Fruit fly (Drosophila melanogaster) whole organism, prepupa: ENCODE results near the gene CG34327.
A peak's percentile ranks its signal among the peaks of the same experiment; 100 is the strongest.

Experiments
- Blimp-1 ChIP-seq: fragments of 200-800 bp; sonication (Bioruptor generic); optimal IDR thresholded peaks from 3 replicates; lab custom pipeline; 2017; ENCODE audit warnings: missing biosample characterization, missing genetic modification characterization, mild to moderate bottlenecking, moderate library complexity, missing genetic modification reagents
- CG11294 ChIP-seq: fragments of 200-800 bp; sonication (Bioruptor generic); IDR thresholded peaks from 2 replicates; pipeline ENCODE4 v1.3.6; 2022; ENCODE audit warnings: missing biosample characterization, missing genetic modification characterization
- CG11762 ChIP-seq: fragments of 200-800 bp; sonication (Bioruptor generic); optimal IDR thresholded peaks from 3 replicates; lab custom pipeline; 2016; ENCODE audit warnings: missing biosample characterization, missing genetic modification characterization; ENCODE audit not compliant: insufficient read depth
- CG15336 ChIP-seq: fragments of 200-800 bp; sonication (Bioruptor generic); IDR thresholded peaks from 2 replicates; pipeline ENCODE4 v1.3.6; 2022; ENCODE audit warnings: missing biosample characterization, missing genetic modification characterization
- CG1621 ChIP-seq: fragments of 200-800 bp; sonication (Bioruptor generic); optimal IDR thresholded peaks from 3 replicates; lab custom pipeline; 2018; ENCODE audit warnings: missing biosample characterization, mild to moderate bottlenecking, missing genetic modification characterization
- CG16779 ChIP-seq: fragments of 200-800 bp; sonication (Bioruptor generic); optimal IDR thresholded peaks from 3 replicates; lab custom pipeline; 2017; ENCODE audit warnings: missing biosample characterization, mild to moderate bottlenecking, missing genetic modification characterization
- CG3032 ChIP-seq: fragments of 200-800 bp; optimal IDR thresholded peaks from 2 replicates; lab custom pipeline; 2019; ENCODE audit warnings: missing biosample characterization, mild to moderate bottlenecking, missing genetic modification characterization, moderate library complexity
- CG31627 ChIP-seq: fragments of 200-800 bp; sonication (Bioruptor generic); optimal IDR thresholded peaks from 3 replicates; lab custom pipeline; 2016; ENCODE audit warnings: missing biosample characterization, missing genetic modification characterization
- CG32006 ChIP-seq: fragments of 200-800 bp; sonication (Bioruptor generic); optimal IDR thresholded peaks from 3 replicates; lab custom pipeline; 2017; ENCODE audit warnings: missing biosample characterization, mild to moderate bottlenecking, missing genetic modification characterization
- CG34406 ChIP-seq: fragments of 200-800 bp; sonication (Bioruptor generic); optimal IDR thresholded peaks from 3 replicates; lab custom pipeline; 2016; ENCODE audit warnings: missing biosample characterization, missing genetic modification characterization
- CG3919 ChIP-seq: fragments of 200-800 bp; sonication (Bioruptor generic); optimal IDR thresholded peaks from 3 replicates; lab custom pipeline; 2016; ENCODE audit warnings: missing biosample characterization, missing genetic modification characterization
- CG4318 ChIP-seq: fragments of 200-800 bp; sonication (Bioruptor generic); optimal IDR thresholded peaks from 3 replicates; lab custom pipeline; 2017; ENCODE audit warnings: missing biosample characterization, mild to moderate bottlenecking, missing genetic modification characterization
- CG6163 ChIP-seq: fragments of 200-800 bp; sonication (Bioruptor generic); IDR thresholded peaks from 3 replicates; pipeline ENCODE4 v1.3.6; 2022; ENCODE audit warnings: missing biosample characterization, missing genetic modification characterization
- CG6808 ChIP-seq: fragments of 200-800 bp; sonication (Bioruptor generic); optimal IDR thresholded peaks from 3 replicates; lab custom pipeline; 2017; ENCODE audit warnings: missing biosample characterization, missing genetic modification characterization, mild to moderate bottlenecking, moderate library complexity, missing genetic modification reagents
- CG6854 ChIP-seq: fragments of 200-800 bp; sonication (Bioruptor generic); optimal IDR thresholded peaks from 2 replicates; lab custom pipeline; 2017; ENCODE audit warnings: missing biosample characterization, mild to moderate bottlenecking, missing genetic modification characterization
- CG7368 ChIP-seq: fragments of 200-800 bp; sonication (Bioruptor generic); optimal IDR thresholded peaks from 3 replicates; lab custom pipeline; 2016; ENCODE audit warnings: missing biosample characterization, missing genetic modification characterization
- CG8119 ChIP-seq: fragments of 200-800 bp; sonication (Bioruptor generic); IDR thresholded peaks from 3 replicates; pipeline ENCODE4 v1.3.6; 2022; ENCODE audit warnings: missing biosample characterization, missing genetic modification characterization
- CG8632 ChIP-seq: fragments of 200-800 bp; sonication (Bioruptor generic); optimal IDR thresholded peaks from 3 replicates; lab custom pipeline; 2016; ENCODE audit warnings: missing biosample characterization, missing genetic modification characterization
- Eip75B ChIP-seq: fragments of 200-800 bp; sonication (Bioruptor generic); optimal IDR thresholded peaks from 3 replicates; lab custom pipeline; 2016; ENCODE audit warnings: missing biosample characterization, missing genetic modification characterization
- Eip93F ChIP-seq: fragments of 200-800 bp; sonication (Bioruptor generic); optimal IDR thresholded peaks from 2 replicates; lab custom pipeline; 2016; ENCODE audit warnings: missing biosample characterization, mild to moderate bottlenecking, missing genetic modification characterization
- Ets21C ChIP-seq: fragments of 200-800 bp; sonication (Bioruptor generic); optimal IDR thresholded peaks from 3 replicates; lab custom pipeline; 2016; ENCODE audit warnings: missing biosample characterization, missing genetic modification characterization
- Ets96B ChIP-seq: fragments of 200-800 bp; optimal IDR thresholded peaks from 2 replicates; lab custom pipeline; 2019; ENCODE audit warnings: missing biosample characterization, mild to moderate bottlenecking, missing genetic modification characterization, moderate library complexity
- Gug ChIP-seq: fragments of 200-800 bp; sonication (Bioruptor generic); IDR thresholded peaks from 2 replicates; pipeline ENCODE4 v1.3.6; 2022; ENCODE audit warnings: missing biosample characterization, missing genetic modification characterization
- Hr38 ChIP-seq: sonication (Bioruptor generic); optimal IDR thresholded peaks from 2 replicates; lab custom pipeline; 2016; ENCODE audit warnings: missing biosample characterization, missing genetic modification characterization
- Hr39 ChIP-seq: fragments of 200-800 bp; sonication (Bioruptor generic); optimal IDR thresholded peaks from 2 replicates; lab custom pipeline; 2016; ENCODE audit warnings: missing biosample characterization, missing genetic modification characterization
- Hr4 ChIP-seq: fragments of 200-800 bp; sonication (Bioruptor generic); optimal IDR thresholded peaks from 3 replicates; lab custom pipeline; 2016; ENCODE audit warnings: missing biosample characterization, missing genetic modification characterization
- Lpt ChIP-seq: fragments of 200-800 bp; sonication (Bioruptor generic); optimal IDR thresholded peaks from 3 replicates; lab custom pipeline; 2016; ENCODE audit warnings: missing biosample characterization, missing genetic modification characterization
- Met ChIP-seq: fragments of 200-800 bp; sonication (Bioruptor generic); optimal IDR thresholded peaks from 3 replicates; lab custom pipeline; 2016; ENCODE audit warnings: missing biosample characterization, missing genetic modification characterization
- OdsH ChIP-seq: fragments of 200-800 bp; sonication (Bioruptor generic); optimal IDR thresholded peaks from 3 replicates; lab custom pipeline; 2016; ENCODE audit warnings: missing biosample characterization, missing genetic modification characterization
- Sox102F ChIP-seq: fragments of 200-800 bp; sonication (Bioruptor generic); optimal IDR thresholded peaks from 2 replicates; lab custom pipeline; 2016; ENCODE audit warnings: missing biosample characterization, mild to moderate bottlenecking, missing genetic modification characterization
- Sox14 ChIP-seq: fragments of 200-800 bp; sonication (Bioruptor generic); optimal IDR thresholded peaks from 3 replicates; lab custom pipeline; 2016; ENCODE audit warnings: missing biosample characterization, missing genetic modification characterization
- Sox15 ChIP-seq: fragments of 200-800 bp; sonication (Bioruptor generic); optimal IDR thresholded peaks from 3 replicates; lab custom pipeline; 2016; ENCODE audit warnings: missing biosample characterization, missing genetic modification characterization
- achi ChIP-seq: fragments of 200-800 bp; sonication (Bioruptor generic); optimal IDR thresholded peaks from 3 replicates; lab custom pipeline; 2016; ENCODE audit warnings: missing biosample characterization, missing genetic modification characterization
- acj6 ChIP-seq: fragments of 200-800 bp; sonication (Bioruptor generic); optimal IDR thresholded peaks from 3 replicates; lab custom pipeline; 2016; ENCODE audit warnings: missing biosample characterization, missing genetic modification characterization
- cyc ChIP-seq: fragments of 200-800 bp; sonication (Bioruptor generic); optimal IDR thresholded peaks from 3 replicates; lab custom pipeline; 2016; ENCODE audit warnings: missing biosample characterization, missing genetic modification characterization
- dac ChIP-seq: fragments of 200-800 bp; sonication (Bioruptor generic); optimal IDR thresholded peaks from 2 replicates; lab custom pipeline; 2017; ENCODE audit warnings: missing biosample characterization, mild to moderate bottlenecking, missing genetic modification characterization
- eg ChIP-seq: fragments of 200-800 bp; sonication (Bioruptor generic); IDR thresholded peaks from 3 replicates; pipeline ENCODE4 v1.3.6; 2022; ENCODE audit warnings: missing biosample characterization, missing genetic modification characterization
- esn ChIP-seq: fragments of 200-800 bp; sonication (Bioruptor generic); optimal IDR thresholded peaks from 2 replicates; lab custom pipeline; 2016; ENCODE audit warnings: missing biosample characterization, mild to moderate bottlenecking, missing genetic modification characterization, moderate library complexity
- fd59A ChIP-seq: fragments of 200-800 bp; sonication (Bioruptor generic); optimal IDR thresholded peaks from 2 replicates; lab custom pipeline; 2017; ENCODE audit warnings: missing biosample characterization, mild to moderate bottlenecking, missing genetic modification characterization, missing genetic modification reagents
- fd85E ChIP-seq: fragments of 200-800 bp; sonication (Bioruptor generic); optimal IDR thresholded peaks from 3 replicates; lab custom pipeline; 2016; ENCODE audit warnings: missing biosample characterization, missing genetic modification characterization
- fkh ChIP-seq: fragments of 200-800 bp; sonication (Bioruptor generic); optimal IDR thresholded peaks from 3 replicates; lab custom pipeline; 2017; ENCODE audit warnings: missing biosample characterization, mild to moderate bottlenecking, missing genetic modification characterization, moderate library complexity
- lz ChIP-seq: fragments of 200-800 bp; sonication (Bioruptor generic); optimal IDR thresholded peaks from 3 replicates; lab custom pipeline; 2016; ENCODE audit warnings: missing biosample characterization, missing genetic modification characterization
- net ChIP-seq: fragments of 200-800 bp; sonication (Bioruptor generic); optimal IDR thresholded peaks from 3 replicates; lab custom pipeline; 2016; ENCODE audit warnings: missing biosample characterization, missing genetic modification characterization
- spab ChIP-seq: fragments of 200-800 bp; sonication (Bioruptor generic); optimal IDR thresholded peaks from 2 replicates; lab custom pipeline; 2017; ENCODE audit warnings: missing biosample characterization, mild to moderate bottlenecking, missing genetic modification characterization, missing genetic modification reagents
- ss ChIP-seq, 2 experiments: fragments of 200-800 bp; sonication (Bioruptor generic); optimal IDR thresholded peaks; 2 replicates in 1 of 2; 3 replicates in 1 of 2; lab custom pipeline; 2017 to 2018; ENCODE audit warnings: mild to moderate bottlenecking in 2 of 2, missing biosample characterization in 2 of 2, missing genetic modification characterization in 2 of 2, moderate library complexity in 1 of 2
- svp ChIP-seq: fragments of 200-800 bp; sonication (Bioruptor generic); peaks from one replicate; lab custom pipeline; 2016; ENCODE audit warnings: missing biosample characterization, missing genetic modification characterization
- vri ChIP-seq: fragments of 200-800 bp; sonication (Bioruptor generic); optimal IDR thresholded peaks from 3 replicates; lab custom pipeline; 2016; ENCODE audit warnings: missing biosample characterization, mild to moderate bottlenecking, missing genetic modification characterization

Gene CG34327

DNA sequence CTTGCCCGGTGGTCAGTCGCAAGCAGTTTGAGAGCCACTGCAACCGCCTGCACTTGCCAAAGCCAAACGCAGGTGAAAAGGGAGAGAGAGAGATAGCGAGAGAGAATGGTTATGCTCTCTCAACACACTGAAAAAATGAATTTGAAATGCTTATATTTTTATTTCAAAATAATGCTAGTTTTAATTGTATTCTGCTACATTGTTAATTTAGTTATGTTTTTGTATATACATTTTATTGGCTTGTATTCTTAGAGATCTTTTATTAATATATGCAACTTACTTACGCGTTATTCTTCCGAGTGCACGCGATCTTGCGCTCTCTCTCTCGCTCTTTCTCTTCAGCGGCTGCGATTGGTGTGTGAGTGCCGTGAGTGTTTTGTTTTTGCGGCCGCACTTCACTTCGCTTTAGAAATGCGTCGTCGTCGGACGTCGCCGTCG lies 45.1 kb downstream of the CG34327 start (continued):
- TF ChIP-seq CG31627 (GFP tag; lab: Kevin White, UChicago): no peak
- TF ChIP-seq Hr39: no peak
- TF ChIP-seq fd85E (GFP tag; lab: Kevin White, UChicago): peak; percentile 92
- peak; percentile 100 for TF ChIP-seq CG15336 (GFP tag; lab: Robert Waterston, UW)
- peak; percentile 99 for TF ChIP-seq eg (GFP tag; lab: Robert Waterston, UW)
- peak; percentile 96 for TF ChIP-seq CG6808 (GFP tag; lab: Kevin White, UChicago)
- peak; percentile 95 for TF ChIP-seq CG16779 (tag; lab: Kevin White, UChicago)
- peak; percentile 13 for TF ChIP-seq esn (GFP tag; lab: Kevin White, UChicago)
- no peak for TF ChIP-seq dac (GFP tag; lab: Kevin White, UChicago)
- TF ChIP-seq net (GFP tag; lab: Kevin White, UChicago): peak; percentile 87
- peak; percentile 90 for TF ChIP-seq lz (GFP tag; lab: Kevin White, UChicago)
- TF ChIP-seq cyc: peak; percentile 98
- TF ChIP-seq Gug (GFP tag; lab: Robert Waterston, UW): peak; percentile 99
- TF ChIP-seq CG8119 (GFP tag; lab: Robert Waterston, UW): 0 out of 3 replicates have a peak, but pooled peaks have one; percentile 15
- peak; percentile 84 for TF ChIP-seq CG1621 (tag; lab: Kevin White, UChicago)
- peak; percentile 98 for TF ChIP-seq CG3032
- TF ChIP-seq CG11294 (GFP tag; lab: Robert Waterston, UW): peak; percentile 98
- TF ChIP-seq spab (GFP tag; lab: Kevin White, UChicago): peak; percentile 95
- peak; percentile 6 for TF ChIP-seq CG8632 (GFP tag; lab: Kevin White, UChicago)
- peak; percentile 42 for TF ChIP-seq Met
- TF ChIP-seq Blimp-1: peak; percentile 92
- no peak for TF ChIP-seq Hr38 (GFP tag; lab: Kevin White, UChicago)
- TF ChIP-seq vri (GFP tag; lab: Kevin White, UChicago): peak; percentile 31
- TF ChIP-seq Ets21C: no peak
- TF ChIP-seq OdsH (GFP tag; lab: Kevin White, UChicago): peak; percentile 34
- peak; percentile 100 for TF ChIP-seq svp (GFP tag; lab: Kevin White, UChicago)
- TF ChIP-seq Sox15: peak; percentile 84
- TF ChIP-seq Sox14 (GFP tag; lab: Kevin White, UChicago): peak; percentile 37
- TF ChIP-seq CG6854 (GFP tag; lab: Kevin White, UChicago): peak; percentile 97
- TF ChIP-seq fd59A: no peak
- peak; percentile 98 for TF ChIP-seq CG7368 (GFP tag; lab: Kevin White, UChicago)
- TF ChIP-seq CG34406: peak; percentile 85
- peak; percentile 97 for TF ChIP-seq Hr4 (GFP tag; lab: Kevin White, UChicago)
- peak; percentile 98 for TF ChIP-seq CG11762
- peak; percentile 69 for TF ChIP-seq fkh (GFP tag; lab: Kevin White, UChicago)
- peak; percentile 29 for TF ChIP-seq achi (GFP tag; lab: Kevin White, UChicago)

dm6 chrX:17177606-17178005 lies 46.0 kb downstream of the CG34327 start:
- no peak for TF ChIP-seq CG11762
- TF ChIP-seq CG6163 (GFP tag; lab: Robert Waterston, UW): peak; percentile 38; the same call in 2 of the 3 replicates
- TF ChIP-seq, all 60 proteins: peak for 1

DNA sequence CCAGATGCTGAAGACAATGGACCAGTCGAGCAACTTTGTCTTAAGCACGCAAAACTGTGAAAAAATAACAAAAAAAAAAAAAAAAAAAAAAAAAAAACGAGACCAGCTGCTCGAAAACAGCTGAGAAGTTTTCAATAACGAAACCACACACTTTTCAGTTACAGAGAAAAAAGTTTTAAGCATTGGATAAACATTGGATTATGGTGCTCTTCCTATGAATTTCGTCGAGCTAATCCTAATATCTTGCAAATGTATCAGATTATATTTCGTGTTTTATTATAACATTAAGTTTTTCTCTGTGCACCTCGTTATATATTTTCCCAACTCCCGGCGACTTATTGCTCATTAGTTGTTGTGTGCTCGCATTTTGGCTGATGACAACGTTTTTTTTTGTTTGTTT lies 47.1 kb downstream of the CG34327 start:
- TF ChIP-seq Eip93F (GFP tag; lab: Kevin White, UChicago) (no peak), CG32006 (GFP tag; lab: Kevin White, UChicago) (peak; percentile 61), CG34406 (peak; percentile 1), dac (GFP tag; lab: Kevin White, UChicago) (peak; percentile 28), CG4318 (peak; percentile 37), Lpt (peak; percentile 66), Hr4 (GFP tag; lab: Kevin White, UChicago) (peak; percentile 62), lz (GFP tag; lab: Kevin White, UChicago) (peak; percentile 31), CG8632 (GFP tag; lab: Kevin White, UChicago) (no peak), CG8119 (GFP tag; lab: Robert Waterston, UW) (peak; percentile 73), spab (GFP tag; lab: Kevin White, UChicago) (no peak), cyc (peak; percentile 48), acj6 (peak; percentile 12), OdsH (GFP tag; lab: Kevin White, UChicago) (peak; percentile 39), Sox102F (GFP tag; lab: Kevin White, UChicago) (peak; percentile 13), Gug (GFP tag; lab: Robert Waterston, UW) (0 out of 2 replicates have a peak, but pooled peaks have one; percentile 32), achi (GFP tag; lab: Kevin White, UChicago) (peak; percentile 37), CG6163 (GFP tag; lab: Robert Waterston, UW) (peak; percentile 74), ss (GFP tag; optimal IDR thresholded peaks at IDR 0.05; lab: Kevin White, UChicago) (peak in 1 of 2 experiments; percentile 5), Ets96B (tag; lab: Kevin White, UChicago) (no peak), Eip75B (GFP tag; lab: Kevin White, UChicago) (peak; percentile 10), CG6854 (GFP tag; lab: Kevin White, UChicago) (no peak), CG15336 (GFP tag; lab: Robert Waterston, UW) (peak; percentile 79), CG3919 (GFP tag; lab: Kevin White, UChicago) (peak; percentile 22)
